Fruit fly (Drosophila melanogaster): ENCODE measurements around the gene CG7322.

Gene CG7322

dm6 chrX:18869489-18870132 lies 12.1 kb upstream of the CG7322 start (continued):
- TF ChIP-seq CG2678 (tag; optimal IDR thresholded peaks at IDR 0.05) = peak; percentile 64
- TF ChIP-seq CG14860 (GFP tag; IDR thresholded peaks at IDR 0.05; ENCODE audit: partially characterized antibody) = no peak
- TF ChIP-seq yki (optimal IDR thresholded peaks at IDR 0.05) = no peak
- TF ChIP-seq otp (GFP tag; IDR thresholded peaks at IDR 0.05) = 0 out of 3 replicates have a peak, but pooled peaks have one; percentile 41
- TF ChIP-seq vvl (GFP tag; IDR thresholded peaks at IDR 0.05) = peak; percentile 71
- no peak for TF ChIP-seq CG17612 (GFP tag; IDR thresholded peaks at IDR 0.05)
- peak; percentile 57 for TF ChIP-seq sisA (GFP tag; IDR thresholded peaks at IDR 0.05)
- TF ChIP-seq zf30C (GFP tag; optimal IDR thresholded peaks at IDR 0.05) = no peak
- no peak for TF ChIP-seq CG15514 (GFP tag; optimal IDR thresholded peaks at IDR 0.05)
- TF ChIP-seq Hr39 (optimal IDR thresholded peaks at IDR 0.05) = no peak
- no peak for TF ChIP-seq CG13123 (GFP tag; optimal IDR thresholded peaks at IDR 0.05)
- no peak for TF ChIP-seq knrl (GFP tag; IDR thresholded peaks at IDR 0.05; ENCODE audit: partially characterized antibody)
- 0 out of 2 replicates have a peak, but pooled peaks have one; percentile 8 for TF ChIP-seq CG7372 (GFP tag; IDR thresholded peaks at IDR 0.05)
- TF ChIP-seq Nf-YC (tag; optimal IDR thresholded peaks at IDR 0.05) = no peak
- TF ChIP-seq ap (GFP tag; IDR thresholded peaks at IDR 0.05) = peak; percentile 42; the same call in 1 of the 2 replicates
- TF ChIP-seq slp2 (GFP tag; optimal IDR thresholded peaks at IDR 0.05) = peak; percentile 35
- peak; percentile 34 for TF ChIP-seq CG10267 (tag; optimal IDR thresholded peaks at IDR 0.05)
- TF ChIP-seq CG4707 (GFP tag; optimal IDR thresholded peaks at IDR 0.05) = no peak
- no peak for TF ChIP-seq Ets97D (GFP tag; optimal IDR thresholded peaks at IDR 0.05)
- peak; percentile 28 for TF ChIP-seq fd3F (GFP tag; optimal IDR thresholded peaks at IDR 0.05)
- peak; percentile 13 for TF ChIP-seq CG15696 (tag; optimal IDR thresholded peaks at IDR 0.05)
- TF ChIP-seq CG12744 (GFP tag; optimal IDR thresholded peaks at IDR 0.05) = no peak
- peak; percentile 72 for TF ChIP-seq lab (GFP tag; optimal IDR thresholded peaks at IDR 0.05)
- TF ChIP-seq Mrtf (GFP tag; IDR thresholded peaks at IDR 0.05) = no peak
- no peak for TF ChIP-seq pum (GFP tag; optimal IDR thresholded peaks at IDR 0.05)
- peak; percentile 16 for TF ChIP-seq ewg (GFP tag; optimal IDR thresholded peaks at IDR 0.05)
- TF ChIP-seq Kr (GFP tag; optimal IDR thresholded peaks at IDR 0.05) = no peak
- no peak for TF ChIP-seq pros (GFP tag; optimal IDR thresholded peaks at IDR 0.05)
- no peak for TF ChIP-seq cas (GFP tag; IDR thresholded peaks at IDR 0.05)
- no peak for TF ChIP-seq toy (GFP tag; IDR thresholded peaks at IDR 0.05)
- no peak for TF ChIP-seq CG6175 (GFP tag; IDR thresholded peaks at IDR 0.05)
- TF ChIP-seq tll (GFP tag; optimal IDR thresholded peaks at IDR 0.05) = no peak
- no peak for TF ChIP-seq CG6791 (GFP tag; IDR thresholded peaks at IDR 0.05; ENCODE audit: partially characterized antibody)
- TF ChIP-seq CG6689 (GFP tag; IDR thresholded peaks at IDR 0.05) = peak; percentile 57
- TF ChIP-seq fru (optimal IDR thresholded peaks at IDR 0.05) = no peak
- TF ChIP-seq CG12769 (tag; optimal IDR thresholded peaks at IDR 0.05) = no peak
- no peak for TF ChIP-seq CG10543 (GFP tag; optimal IDR thresholded peaks at IDR 0.05)
- no peak for TF ChIP-seq cad (GFP tag; optimal IDR thresholded peaks at IDR 0.05)
- TF ChIP-seq E2f2 (GFP tag; IDR thresholded peaks at IDR 0.05) = peak; percentile 40; the same call in 1 of the 2 replicates
- no peak for TF ChIP-seq CG10959 (GFP tag; IDR thresholded peaks at IDR 0.05)
- peak in 1 of 2 experiments; percentile 35 for TF ChIP-seq Eip74EF (GFP tag; optimal IDR thresholded peaks at IDR 0.05)
- TF ChIP-seq CG3995 (GFP tag; optimal IDR thresholded peaks at IDR 0.05) = no peak
- TF ChIP-seq CG31388 (GFP tag; optimal IDR thresholded peaks at IDR 0.05) = no peak
- TF ChIP-seq Asciz (GFP tag; optimal IDR thresholded peaks at IDR 0.05) = peak; percentile 22
- TF ChIP-seq CG2875 (GFP tag; optimal IDR thresholded peaks at IDR 0.05) = no peak
- no peak for TF ChIP-seq repo (GFP tag; optimal IDR thresholded peaks at IDR 0.05)
- no peak for TF ChIP-seq vfl (GFP tag; optimal IDR thresholded peaks at IDR 0.05)
- no peak for TF ChIP-seq HmgZ (tag; optimal IDR thresholded peaks at IDR 0.05)
- TF ChIP-seq fd102C (GFP tag; optimal IDR thresholded peaks at IDR 0.05) = no peak
- no peak for TF ChIP-seq ac (GFP tag; optimal IDR thresholded peaks at IDR 0.05)
